1 fruit fly cellular context compared by ENCODE assay signal in genomic region chr2L:2729882-2730281, dm6.
TF ChIP-seq lines count a peak whose summit lies in the region.

No protein-coding gene starts in this region.

TF ChIP-seq in whole organism, embryonic, 481 proteins besides CTCF, POLR2A, EP300 and RAD21 (continued from another document):
- TF ChIP-seq exex (tag; optimal IDR thresholded peaks at IDR 0.05; lab: Kevin White, UChicago) (no peak), nmo (GFP tag; optimal IDR thresholded peaks at IDR 0.05; lab: Kevin White, UChicago) (no peak), CG34422 (GFP tag; IDR thresholded peaks at IDR 0.05; lab: Robert Waterston, UW) (peak; percentile 56; the same call in 2 of the 3 replicates), mld (GFP tag; IDR thresholded peaks at IDR 0.05; lab: Robert Waterston, UW; ENCODE audit: partially characterized antibody) (no peak), pan (optimal IDR thresholded peaks at IDR 0.05; lab: Kevin White, UChicago) (no peak), pan (GFP tag; optimal IDR thresholded peaks at IDR 0.05 in 1 of 2, IDR thresholded peaks at IDR 0.05 in 1 of 2) (peak in 1 of 2 experiments; percentile 63), caup (GFP tag; optimal IDR thresholded peaks at IDR 0.05; lab: Kevin White, UChicago; ENCODE audit: severe bottlenecking) (peak; percentile 51), C15 (GFP tag; IDR thresholded peaks at IDR 0.05; lab: Robert Waterston, UW) (no peak; the same call in 2 of the 3 replicates), YL-1 (GFP tag; optimal IDR thresholded peaks at IDR 0.05; lab: Kevin White, UChicago) (no peak), odd (GFP tag; optimal IDR thresholded peaks at IDR 0.05; lab: Kevin White, UChicago) (no peak), tgo (GFP tag; IDR thresholded peaks at IDR 0.05; lab: Robert Waterston, UW) (peak; percentile 34; the same call in 2 of the 3 replicates), lilli (GFP tag; optimal IDR thresholded peaks at IDR 0.05; lab: Kevin White, UChicago) (peak; percentile 42), CG1529 (GFP tag; optimal IDR thresholded peaks at IDR 0.05; lab: Kevin White, UChicago) (no peak), jigr1 (GFP tag; IDR thresholded peaks at IDR 0.05; lab: Robert Waterston, UW) (no peak), CG13287 (GFP tag; IDR thresholded peaks at IDR 0.05; lab: Robert Waterston, UW; ENCODE audit: partially characterized antibody) (peak; percentile 13; the same call in 1 of the 2 replicates), CG30403 (GFP tag; optimal IDR thresholded peaks at IDR 0.05; lab: Kevin White, UChicago) (peak; percentile 18), CrebB (tag; optimal IDR thresholded peaks at IDR 0.05; lab: Kevin White, UChicago) (no peak), CG6654 (GFP tag; optimal IDR thresholded peaks at IDR 0.05; lab: Kevin White, UChicago) (no peak), Rx (GFP tag; IDR thresholded peaks at IDR 0.05; lab: Robert Waterston, UW) (no peak; the same call in 1 of the 2 replicates), prd (optimal IDR thresholded peaks at IDR 0.05; lab: Kevin White, UChicago) (no peak), prd (GFP tag; IDR thresholded peaks at IDR 0.05; lab: Robert Waterston, UW) (peak; percentile 60), CG15011 (GFP tag; optimal IDR thresholded peaks at IDR 0.05; lab: Kevin White, UChicago) (no peak), TFAM (GFP tag; optimal IDR thresholded peaks at IDR 0.05; lab: Kevin White, UChicago) (no peak), nau (GFP tag; optimal IDR thresholded peaks at IDR 0.05; lab: Kevin White, UChicago) (peak; percentile 3), Dip3 (GFP tag; optimal IDR thresholded peaks at IDR 0.05; lab: Kevin White, UChicago) (peak; percentile 37), D (optimal IDR thresholded peaks at IDR 0.05; lab: Kevin White, UChicago) (no peak), D (GFP tag; optimal IDR thresholded peaks at IDR 0.05; lab: Kevin White, UChicago) (no peak), CG16779 (GFP tag; IDR thresholded peaks at IDR 0.05; lab: Robert Waterston, UW) (peak; percentile 64; the same call in 1 of the 2 replicates), Sin3A (optimal IDR thresholded peaks at IDR 0.05; lab: Kevin White, UChicago) (no peak), CG6254 (GFP tag; optimal IDR thresholded peaks at IDR 0.05; lab: Kevin White, UChicago) (no peak), kay (GFP tag; optimal IDR thresholded peaks at IDR 0.05; lab: Kevin White, UChicago) (no peak), zf30C (GFP tag; optimal IDR thresholded peaks at IDR 0.05; lab: Kevin White, UChicago) (no peak), CG4282 (GFP tag; optimal IDR thresholded peaks at IDR 0.05; lab: Kevin White, UChicago) (no peak), CG4730 (GFP tag; IDR thresholded peaks at IDR 0.05; lab: Robert Waterston, UW) (peak; percentile 61; the same call in 1 of the 2 replicates), Bgb (GFP tag; IDR thresholded peaks at IDR 0.05; lab: Robert Waterston, UW; ENCODE audit: partially characterized antibody) (no peak), CG8281 (tag; optimal IDR thresholded peaks at IDR 0.05; lab: Kevin White, UChicago) (no peak), Awh (GFP tag; IDR thresholded peaks at IDR 0.05; lab: Robert Waterston, UW) (no peak), CG32532 (GFP tag; IDR thresholded peaks at IDR 0.05; lab: Robert Waterston, UW) (peak; percentile 86), CG18599 (GFP tag; optimal IDR thresholded peaks at IDR 0.05; lab: Kevin White, UChicago) (peak; percentile 68), Doc3 (GFP tag; IDR thresholded peaks at IDR 0.05; lab: Robert Waterston, UW; ENCODE audit: partially characterized antibody) (no peak), CG10209 (GFP tag; optimal IDR thresholded peaks at IDR 0.05; lab: Kevin White, UChicago) (peak; percentile 28), hb (GFP tag; IDR thresholded peaks at IDR 0.05; lab: Robert Waterston, UW; ENCODE audit: partially characterized antibody) (no peak), CG5245 (GFP tag; optimal IDR thresholded peaks at IDR 0.05; lab: Kevin White, UChicago) (no peak), slou (GFP tag; optimal IDR thresholded peaks at IDR 0.05; lab: Kevin White, UChicago) (no peak), Antp (GFP tag; optimal IDR thresholded peaks at IDR 0.05; lab: Kevin White, UChicago) (peak; percentile 44), CG3995 (GFP tag; optimal IDR thresholded peaks at IDR 0.05; lab: Kevin White, UChicago) (no peak), Fer3 (tag; optimal IDR thresholded peaks at IDR 0.05; lab: Kevin White, UChicago) (peak; percentile 66), ase (GFP tag; IDR thresholded peaks at IDR 0.05; lab: Robert Waterston, UW) (0 out of 3 replicates have a peak, but pooled peaks have one; percentile 28), CG6813 (GFP tag; optimal IDR thresholded peaks at IDR 0.05; lab: Kevin White, UChicago) (peak; percentile 49), CG17186 (GFP tag; optimal IDR thresholded peaks at IDR 0.05; lab: Kevin White, UChicago) (no peak), Mrtf (GFP tag; IDR thresholded peaks at IDR 0.05; lab: Robert Waterston, UW) (peak; percentile 65; the same call in 1 of the 3 replicates), ind (GFP tag; optimal IDR thresholded peaks at IDR 0.05; lab: Kevin White, UChicago) (peak; percentile 67), sima (GFP tag; optimal IDR thresholded peaks at IDR 0.05; lab: Kevin White, UChicago) (no peak), CG15696 (tag; optimal IDR thresholded peaks at IDR 0.05; lab: Kevin White, UChicago) (no peak), sisA (GFP tag; IDR thresholded peaks at IDR 0.05; lab: Robert Waterston, UW) (no peak), hth (optimal IDR thresholded peaks at IDR 0.05; lab: Kevin White, UChicago) (no peak), B-H2 (GFP tag; optimal IDR thresholded peaks at IDR 0.05; lab: Kevin White, UChicago) (peak; percentile 45), CG15479 (GFP tag; optimal IDR thresholded peaks at IDR 0.05; lab: Kevin White, UChicago) (no peak), Adf1 (GFP tag; IDR thresholded peaks at IDR 0.05; lab: Robert Waterston, UW) (0 out of 2 replicates have a peak, but pooled peaks have one; percentile 24), Opbp (GFP tag; IDR thresholded peaks at IDR 0.05; lab: Robert Waterston, UW; ENCODE audit: partially characterized antibody) (no peak), crc (GFP tag; optimal IDR thresholded peaks at IDR 0.05; lab: Kevin White, UChicago) (no peak), NFAT (GFP tag; IDR thresholded peaks at IDR 0.05; lab: Robert Waterston, UW) (peak; percentile 93), HLH54F (GFP tag; optimal IDR thresholded peaks at IDR 0.05; lab: Kevin White, UChicago) (no peak), H15 (GFP tag; IDR thresholded peaks at IDR 0.05; lab: Robert Waterston, UW) (peak; percentile 56; the same call in 1 of the 3 replicates), CG2678 (tag; optimal IDR thresholded peaks at IDR 0.05; lab: Kevin White, UChicago) (peak; percentile 48), Xrp1 (GFP tag; IDR thresholded peaks at IDR 0.05; lab: Robert Waterston, UW) (0 out of 2 replicates have a peak, but pooled peaks have one; percentile 29), esg (GFP tag; conservative IDR thresholded peaks at IDR 0.05; lab: Robert Waterston, UW) (0 out of 2 replicates have a peak, but pooled peaks have one; percentile 21), CG14014 (GFP tag; IDR thresholded peaks at IDR 0.05; lab: Robert Waterston, UW) (peak; percentile 42), CG6765 (GFP tag; optimal IDR thresholded peaks at IDR 0.05; lab: Kevin White, UChicago) (peak; percentile 49), CG31441 (GFP tag; IDR thresholded peaks at IDR 0.05; lab: Robert Waterston, UW) (0 out of 2 replicates have a peak, but pooled peaks have one; percentile 16), tx (GFP tag; optimal IDR thresholded peaks at IDR 0.05; lab: Kevin White, UChicago) (no peak), MESR4 (GFP tag; optimal IDR thresholded peaks at IDR 0.05; lab: Kevin White, UChicago) (no peak), Nf-YB (GFP tag; optimal IDR thresholded peaks at IDR 0.05; lab: Kevin White, UChicago) (no peak), HLH3B (GFP tag; IDR thresholded peaks at IDR 0.05; lab: Robert Waterston, UW) (no peak), Oli (tag; optimal IDR thresholded peaks at IDR 0.05; lab: Kevin White, UChicago) (peak; percentile 16), CG17385 (GFP tag; optimal IDR thresholded peaks at IDR 0.05; lab: Kevin White, UChicago) (peak; percentile 25), ash1 (GFP tag; optimal IDR thresholded peaks at IDR 0.05; lab: Kevin White, UChicago) (no peak), dati (GFP tag; IDR thresholded peaks at IDR 0.05; lab: Robert Waterston, UW) (no peak), CG10543 (GFP tag; optimal IDR thresholded peaks at IDR 0.05; lab: Kevin White, UChicago) (peak; percentile 80), CG2116 (GFP tag; optimal IDR thresholded peaks at IDR 0.05; lab: Kevin White, UChicago) (no peak), Jarid2 (GFP tag; optimal IDR thresholded peaks at IDR 0.05; lab: Kevin White, UChicago) (peak; percentile 53), pfk (GFP tag; optimal IDR thresholded peaks at IDR 0.05; lab: Kevin White, UChicago) (no peak), Camta (GFP tag; optimal IDR thresholded peaks at IDR 0.05; lab: Kevin White, UChicago) (no peak), CG9215 (GFP tag; IDR thresholded peaks at IDR 0.05; lab: Robert Waterston, UW) (peak; percentile 46; the same call in 1 of the 2 replicates), Med (GFP tag; lab: Kevin White, UChicago) (peak; percentile 91), CG13296 (GFP tag; optimal IDR thresholded peaks at IDR 0.05; lab: Kevin White, UChicago) (peak; percentile 68), Doc2 (GFP tag; IDR thresholded peaks at IDR 0.05; lab: Robert Waterston, UW) (no peak), h (optimal IDR thresholded peaks at IDR 0.05; lab: Kevin White, UChicago) (no peak), ranshi (GFP tag; IDR thresholded peaks at IDR 0.05; lab: Robert Waterston, UW) (0 out of 2 replicates have a peak, but pooled peaks have one; percentile 29), CG3065 (GFP tag; optimal IDR thresholded peaks at IDR 0.05; lab: Kevin White, UChicago) (no peak), Bdp1 (GFP tag; optimal IDR thresholded peaks at IDR 0.05; lab: Kevin White, UChicago) (no peak), CG1603 (tag; optimal IDR thresholded peaks at IDR 0.05; lab: Kevin White, UChicago) (peak; percentile 6), Gug (GFP tag; IDR thresholded peaks at IDR 0.05; lab: Robert Waterston, UW) (peak; percentile 86; the same call in 3 of the 4 replicates), CG6175 (GFP tag; IDR thresholded peaks at IDR 0.05; lab: Robert Waterston, UW) (peak; percentile 68; the same call in 1 of the 3 replicates), nerfin-2 (GFP tag; IDR thresholded peaks at IDR 0.05; lab: Robert Waterston, UW; ENCODE audit: partially characterized antibody) (no peak), Blimp-1 (GFP tag; optimal IDR thresholded peaks at IDR 0.05; lab: Kevin White, UChicago) (peak; percentile 9), pum (GFP tag; optimal IDR thresholded peaks at IDR 0.05; lab: Kevin White, UChicago) (no peak), amos (GFP tag; IDR thresholded peaks at IDR 0.05; lab: Robert Waterston, UW; ENCODE audit: partially characterized antibody) (no peak; the same call in 1 of the 2 replicates), dysf (GFP tag; IDR thresholded peaks at IDR 0.05; lab: Robert Waterston, UW) (peak; percentile 75), Ptx1 (GFP tag; IDR thresholded peaks at IDR 0.05; lab: Robert Waterston, UW) (peak; percentile 30; the same call in 1 of the 2 replicates), CG14667 (GFP tag; IDR thresholded peaks at IDR 0.05; lab: Robert Waterston, UW) (peak; percentile 44; the same call in 1 of the 2 replicates), H2.0 (GFP tag; IDR thresholded peaks at IDR 0.05; lab: Robert Waterston, UW) (peak; percentile 49), gfzf (GFP tag; optimal IDR thresholded peaks at IDR 0.05; lab: Kevin White, UChicago) (no peak), CG34376 (GFP tag; optimal IDR thresholded peaks at IDR 0.05; lab: Kevin White, UChicago) (peak; percentile 17), CG4820 (GFP tag; optimal IDR thresholded peaks at IDR 0.05; lab: Kevin White, UChicago) (no peak), unpg (GFP tag; optimal IDR thresholded peaks at IDR 0.05; lab: Kevin White, UChicago) (peak; percentile 48), yki (optimal IDR thresholded peaks at IDR 0.05; lab: Kevin White, UChicago) (no peak), CG11456 (GFP tag; IDR thresholded peaks at IDR 0.05; lab: Robert Waterston, UW) (peak; percentile 83), CG7987 (GFP tag; optimal IDR thresholded peaks at IDR 0.05; lab: Kevin White, UChicago) (peak; percentile 51), CG6272 (GFP tag; IDR thresholded peaks at IDR 0.05; lab: Robert Waterston, UW) (0 out of 2 replicates have a peak, but pooled peaks have one; percentile 10), CG10654 (GFP tag; optimal IDR thresholded peaks at IDR 0.05; lab: Kevin White, UChicago) (no peak), chm (GFP tag; IDR thresholded peaks at IDR 0.05; lab: Robert Waterston, UW) (no peak; the same call in 1 of the 2 replicates), ken (GFP tag; IDR thresholded peaks at IDR 0.05; lab: Robert Waterston, UW) (peak; percentile 35; the same call in 1 of the 3 replicates), cato (GFP tag; optimal IDR thresholded peaks at IDR 0.05; lab: Kevin White, UChicago; ENCODE audit: borderline replicate concordance) (no peak), croc (GFP tag; conservative IDR thresholded peaks at IDR 0.05; lab: Robert Waterston, UW) (no peak), stwl (tag; optimal IDR thresholded peaks at IDR 0.05; lab: Kevin White, UChicago) (no peak), phol (tag; optimal IDR thresholded peaks at IDR 0.05; lab: Kevin White, UChicago) (no peak), CG3847 (GFP tag; IDR thresholded peaks at IDR 0.05; lab: Robert Waterston, UW) (peak; percentile 44; the same call in 1 of the 2 replicates), CkIIα-i1 (GFP tag; IDR thresholded peaks at IDR 0.05; lab: Robert Waterston, UW) (no peak)
